Worm (Caenorhabditis elegans) whole organism, late embryonic: Measurements from ENCODE around the gene srw-9.

Source experiments
- F13H6.1 ChIP-seq: sonication (generic microtip); optimal IDR thresholded peaks from 2 replicates; lab custom pipeline; 2016; ENCODE audit warnings: missing genetic modification characterization, missing compliant biosample characterization
- Y22D7AL.16 ChIP-seq: sonication (generic microtip); optimal IDR thresholded peaks from 2 replicates; lab custom pipeline; 2016; ENCODE audit warnings: missing genetic modification characterization, missing compliant biosample characterization
- ahr-1 ChIP-seq: sonication (generic microtip); optimal IDR thresholded peaks from 2 replicates; lab custom pipeline; 2016; ENCODE audit warnings: missing genetic modification characterization, missing compliant biosample characterization
- ceh-18 ChIP-seq: sonication (generic microtip); optimal IDR thresholded peaks from 2 replicates; lab custom pipeline; 2016; ENCODE audit warnings: missing genetic modification characterization, missing compliant biosample characterization
- ceh-19 ChIP-seq: fragments of 200-800 bp; sonication (Bioruptor generic); optimal IDR thresholded peaks from 2 replicates; lab custom pipeline; 2018; ENCODE audit warnings: mild to moderate bottlenecking, missing genetic modification characterization, missing compliant biosample characterization
- ceh-2 ChIP-seq: sonication (generic microtip); optimal IDR thresholded peaks from 2 replicates; lab custom pipeline; 2016; ENCODE audit warnings: missing genotype, missing genetic modification characterization, missing compliant biosample characterization
- ceh-22 ChIP-seq: sonication (generic microtip); optimal IDR thresholded peaks from 2 replicates; lab custom pipeline; 2017; ENCODE audit warnings: missing biosample characterization, missing genetic modification characterization
- ceh-24 ChIP-seq: sonication (generic microtip); optimal IDR thresholded peaks from 2 replicates; lab custom pipeline; 2016; ENCODE audit warnings: mild to moderate bottlenecking, missing genetic modification characterization, missing compliant biosample characterization
- ceh-30 ChIP-seq: fragments of 150-350 bp; optimal IDR thresholded peaks from 2 replicates; lab custom pipeline; 2014; ENCODE audit warnings: missing biosample characterization, missing genetic modification characterization
- ceh-31 ChIP-seq: sonication (generic microtip); optimal IDR thresholded peaks from 2 replicates; lab custom pipeline; 2016; ENCODE audit warnings: missing genetic modification characterization, missing compliant biosample characterization
- ceh-34 ChIP-seq: sonication (generic microtip); optimal IDR thresholded peaks from 2 replicates; lab custom pipeline; 2016; ENCODE audit warnings: mild to moderate bottlenecking, missing genetic modification characterization, missing compliant biosample characterization
- ceh-45 ChIP-seq: fragments of 200-800 bp; sonication (Bioruptor generic); IDR thresholded peaks from 2 replicates; pipeline ENCODE4 v1.3.6; 2022; ENCODE audit warnings: missing genetic modification reagents, missing genetic modification characterization, missing compliant biosample characterization
- ceh-48 ChIP-seq: sonication (generic microtip); optimal IDR thresholded peaks from 2 replicates; lab custom pipeline; 2016; ENCODE audit warnings: missing genetic modification characterization, inconsistent platforms, missing compliant biosample characterization
- che-1 ChIP-seq: sonication (generic microtip); optimal IDR thresholded peaks from 2 replicates; lab custom pipeline; 2016; ENCODE audit warnings: mild to moderate bottlenecking, missing genetic modification characterization, missing compliant biosample characterization
- dmd-4 ChIP-seq: sonication (generic microtip); optimal IDR thresholded peaks from 2 replicates; lab custom pipeline; 2016; ENCODE audit warnings: borderline replicate concordance, missing genetic modification characterization, missing compliant biosample characterization
- elt-2 ChIP-seq: sonication (generic microtip); optimal IDR thresholded peaks from 2 replicates; lab custom pipeline; 2016; ENCODE audit warnings: missing genetic modification reagents, missing genetic modification characterization, missing compliant biosample characterization
- elt-4 ChIP-seq: sonication (generic microtip); optimal IDR thresholded peaks from 2 replicates; lab custom pipeline; 2016; ENCODE audit warnings: missing genetic modification characterization, missing compliant biosample characterization
- fax-1 ChIP-seq: sonication (generic microtip); optimal IDR thresholded peaks from 2 replicates; lab custom pipeline; 2016; ENCODE audit warnings: missing genotype, missing genetic modification characterization, missing compliant biosample characterization
- fkh-6 ChIP-seq: sonication (generic microtip); optimal IDR thresholded peaks from 2 replicates; lab custom pipeline; 2016; ENCODE audit warnings: missing genetic modification characterization, missing compliant biosample characterization
- gmeb-2 ChIP-seq: sonication (generic microtip); optimal IDR thresholded peaks from 2 replicates; lab custom pipeline; 2016; ENCODE audit warnings: missing genetic modification characterization, inconsistent platforms, missing compliant biosample characterization
- lim-6 ChIP-seq: sonication (generic microtip); optimal IDR thresholded peaks from 2 replicates; lab custom pipeline; 2016; ENCODE audit warnings: missing genetic modification characterization, missing compliant biosample characterization
- madf-2 ChIP-seq: sonication (generic microtip); optimal IDR thresholded peaks from 2 replicates; lab custom pipeline; 2017; ENCODE audit warnings: missing genetic modification characterization, missing compliant biosample characterization
- mec-3 ChIP-seq: sonication (generic microtip); optimal IDR thresholded peaks from 2 replicates; lab custom pipeline; 2016; ENCODE audit warnings: borderline replicate concordance, missing genetic modification characterization, missing compliant biosample characterization
- nhr-232 ChIP-seq: sonication (generic microtip); optimal IDR thresholded peaks from 2 replicates; lab custom pipeline; 2016; ENCODE audit warnings: missing genetic modification characterization, missing compliant biosample characterization
- npax-4 ChIP-seq: sonication (generic microtip); optimal IDR thresholded peaks from 2 replicates; lab custom pipeline; 2016; ENCODE audit warnings: missing genetic modification characterization, missing compliant biosample characterization
- pag-3 ChIP-seq: sonication (generic microtip); optimal IDR thresholded peaks from 2 replicates; lab custom pipeline; 2016; ENCODE audit warnings: missing compliant biosample characterization, missing genetic modification characterization, borderline replicate concordance
- pax-1 ChIP-seq: fragments of 150-350 bp; optimal IDR thresholded peaks from 2 replicates; lab custom pipeline; 2014; ENCODE audit warnings: missing biosample characterization, missing genetic modification characterization
- pha-2 ChIP-seq: sonication (generic microtip); optimal IDR thresholded peaks from 2 replicates; lab custom pipeline; 2017; ENCODE audit warnings: mild to moderate bottlenecking, missing genetic modification characterization, missing compliant biosample characterization
- pha-4 ChIP-seq: fragments of 150-350 bp; optimal IDR thresholded peaks from 2 replicates; lab custom pipeline; 2018; ENCODE audit warnings: missing biosample characterization, missing genetic modification reagents, missing genetic modification characterization
- pqm-1 ChIP-seq: sonication (generic microtip); optimal IDR thresholded peaks from 2 replicates; lab custom pipeline; 2016; ENCODE audit warnings: missing genetic modification characterization, missing compliant biosample characterization
- rnt-1 ChIP-seq: sonication (generic microtip); optimal IDR thresholded peaks from 2 replicates; lab custom pipeline; 2016; ENCODE audit warnings: missing genetic modification characterization, missing compliant biosample characterization
- sox-2 ChIP-seq: fragments of 200-800 bp; sonication (Bioruptor generic); IDR thresholded peaks from 2 replicates; pipeline ENCODE4 v1.3.6; 2022; ENCODE audit warnings: missing genetic modification reagents, missing genetic modification characterization, missing compliant biosample characterization
- tbx-7 ChIP-seq: sonication (generic microtip); optimal IDR thresholded peaks from 2 replicates; lab custom pipeline; 2016; ENCODE audit warnings: missing genotype, missing genetic modification characterization, missing compliant biosample characterization
- unc-3 ChIP-seq, 2 experiments: fragments of 200-800 bp in 1 of 2; sonication (Bioruptor generic) in 1 of 2; sonication (generic microtip) in 1 of 2; conservative IDR thresholded peaks in 1 of 2; optimal IDR thresholded peaks in 1 of 2; 2 replicates each; pipeline versions ENCODE4 v1.3.6 to Lab custom; 2016 to 2022; ENCODE audit warnings: missing compliant biosample characterization in 2 of 2, missing genetic modification characterization in 2 of 2, missing genetic modification reagents in 1 of 2
- unc-42 ChIP-seq: sonication (generic microtip); optimal IDR thresholded peaks from 2 replicates; lab custom pipeline; 2016; ENCODE audit warnings: missing genotype, missing genetic modification characterization, missing compliant biosample characterization
- unc-55 ChIP-seq: sonication (generic microtip); optimal IDR thresholded peaks from 2 replicates; lab custom pipeline; 2017; ENCODE audit warnings: missing biosample characterization, missing genetic modification reagents, missing genetic modification characterization
- unc-86 ChIP-seq: sonication (generic microtip); optimal IDR thresholded peaks from 2 replicates; lab custom pipeline; 2016; ENCODE audit warnings: missing genetic modification characterization, missing compliant biosample characterization

Gene srw-9

DNA sequence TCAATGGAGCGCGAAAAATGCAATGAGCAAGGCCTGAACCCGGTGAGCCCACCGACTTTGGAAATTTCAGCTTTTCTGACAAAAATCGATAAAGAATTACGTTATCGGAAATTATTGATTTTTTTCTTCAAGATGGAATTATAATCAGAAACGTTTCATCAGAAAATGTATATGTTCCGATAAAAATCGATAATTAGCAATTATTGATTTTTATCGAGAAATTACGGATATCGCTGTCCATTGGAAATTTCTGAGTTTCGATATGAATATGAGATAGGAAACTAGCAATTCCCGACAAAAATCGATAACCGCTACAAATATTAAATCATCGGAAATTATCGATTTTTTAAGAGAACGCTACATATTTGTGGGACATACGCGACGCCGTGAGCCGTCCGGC, 36.7 kb downstream of the srw-9 start:
- TF ChIP-seq ceh-24 (tag; lab: Kevin White, UChicago): no peak
- no peak for TF ChIP-seq unc-86 (tag; lab: Kevin White, UChicago)
- no peak for TF ChIP-seq lim-6 (tag; lab: Kevin White, UChicago)
- TF ChIP-seq ceh-34: no peak
- TF ChIP-seq ceh-45 (GFP tag; lab: Robert Waterston, UW): no peak
- TF ChIP-seq fkh-6 (tag; lab: Kevin White, UChicago): no peak
- no peak for TF ChIP-seq ceh-31 (tag; lab: Kevin White, UChicago)
- TF ChIP-seq fax-1 (tag; lab: Kevin White, UChicago): no peak
- TF ChIP-seq ceh-30 (tag; lab: Kevin White, UChicago): no peak
- TF ChIP-seq sox-2 (GFP tag; lab: Robert Waterston, UW): no peak
- TF ChIP-seq unc-42 (tag; lab: Kevin White, UChicago): no peak
- TF ChIP-seq ceh-18: no peak
- TF ChIP-seq che-1 (tag; lab: Kevin White, UChicago): no peak
- TF ChIP-seq ceh-19 (GFP tag; lab: Kevin White, UChicago): no peak
- TF ChIP-seq pag-3 (tag; lab: Kevin White, UChicago): no peak
- no peak for TF ChIP-seq Y22D7AL.16 (tag; lab: Kevin White, UChicago)
- TF ChIP-seq pha-2 (tag; lab: Kevin White, UChicago): no peak
- TF ChIP-seq mec-3 (tag; lab: Kevin White, UChicago): no peak
- no peak for TF ChIP-seq unc-3 (GFP tag; conservative IDR thresholded peaks at IDR 0.05; lab: Robert Waterston, UW)
- no peak for TF ChIP-seq unc-3 (tag; optimal IDR thresholded peaks at IDR 0.05; lab: Kevin White, UChicago)
- TF ChIP-seq elt-2 (tag; lab: Kevin White, UChicago): no peak

DNA sequence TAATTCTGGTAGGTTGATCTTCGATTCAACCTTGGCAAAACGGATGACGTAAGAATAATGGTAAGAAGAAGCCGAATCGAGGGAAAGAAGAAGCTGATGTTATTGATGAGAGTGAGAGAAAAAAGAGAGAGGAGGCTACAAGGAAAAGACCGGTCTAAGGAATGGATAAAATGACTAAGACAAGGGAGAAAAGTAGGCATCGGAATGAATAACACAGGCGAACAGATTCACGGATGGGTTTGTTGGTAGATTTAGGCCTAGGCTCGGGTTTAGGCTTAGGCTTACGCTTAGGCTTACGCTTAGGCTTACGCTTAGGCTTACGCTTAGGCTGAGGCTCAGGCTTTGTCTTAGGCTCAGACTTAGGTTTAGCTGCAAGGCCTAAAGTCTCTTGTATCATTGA, 41.0 kb downstream of the srw-9 start, which contains the start of gene agmo-1:
Gene agmo-1 (minus strand): TSS at position 101 of the 400 bp plus-strand sequence.
- TF ChIP-seq ceh-45 (GFP tag; lab: Robert Waterston, UW) (no peak), madf-2 (tag; lab: Kevin White, UChicago) (no peak), nhr-232 (tag; lab: Kevin White, UChicago) (no peak), ceh-2 (tag; lab: Kevin White, UChicago) (no peak), elt-2 (tag; lab: Kevin White, UChicago) (no peak), pqm-1 (tag; lab: Kevin White, UChicago) (no peak), pag-3 (tag; lab: Kevin White, UChicago) (no peak), pha-4 (tag; lab: Kevin White, UChicago) (no peak), ceh-48 (tag; lab: Kevin White, UChicago) (no peak), npax-4 (tag; lab: Kevin White, UChicago) (no peak), ceh-31 (tag; lab: Kevin White, UChicago) (no peak), che-1 (tag; lab: Kevin White, UChicago) (no peak), ceh-22 (tag; lab: Kevin White, UChicago) (no peak)

DNA sequence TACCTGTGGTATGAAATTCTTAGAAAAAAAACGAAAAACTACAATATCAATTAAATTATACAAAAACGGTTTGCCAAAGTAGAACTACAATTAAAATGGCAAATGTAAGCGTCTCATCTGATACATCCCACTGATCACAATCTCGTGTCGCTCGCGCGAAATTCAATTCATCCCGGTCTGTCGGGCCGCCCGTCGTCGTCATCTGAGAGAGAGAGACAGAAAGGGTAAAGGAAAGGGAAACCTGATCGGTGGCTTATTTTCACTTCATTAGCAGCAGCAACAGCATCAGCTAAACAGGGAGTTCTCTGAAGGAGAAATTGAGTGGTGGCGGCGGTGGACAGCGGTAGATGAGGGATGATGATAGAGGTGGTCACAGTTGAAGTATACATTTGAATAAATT, 43.1 kb downstream of the srw-9 start:
- TF ChIP-seq rnt-1 (peak; percentile 69), elt-4 (tag; lab: Kevin White, UChicago) (no peak)

DNA sequence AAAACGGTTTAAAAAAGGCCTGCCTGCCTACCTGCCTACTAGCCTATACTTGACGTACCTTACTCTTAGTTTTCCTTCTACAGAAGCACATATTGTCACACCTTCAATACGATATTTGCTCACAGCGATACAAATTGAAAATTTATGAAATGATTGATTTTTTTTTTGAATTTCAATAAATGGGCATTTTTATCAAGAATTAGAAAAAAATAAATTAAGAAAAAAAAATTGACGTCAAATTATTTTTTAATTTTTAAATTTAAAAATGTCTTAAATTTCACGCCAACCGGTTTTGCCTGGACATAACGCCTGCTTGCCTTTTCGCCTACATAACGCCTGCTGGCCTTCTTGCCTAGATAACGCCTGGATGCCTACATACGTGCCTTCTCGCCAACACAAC, 49.2 kb downstream of the srw-9 start, which contains the start of gene BE10.5:
Gene BE10.5 (minus strand): TSS at position 101 of the 400 bp plus-strand sequence.
- TF ChIP-seq F13H6.1 (tag; lab: Kevin White, UChicago) (no peak), gmeb-2 (tag; lab: Kevin White, UChicago) (no peak), unc-55 (GFP tag; lab: Kevin White, UChicago) (no peak), tbx-7 (no peak), ahr-1 (no peak), pax-1 (no peak), dmd-4 (tag; lab: Kevin White, UChicago) (no peak)
